Worm (Caenorhabditis elegans): ENCODE results near the gene prp-39.

DNA sequence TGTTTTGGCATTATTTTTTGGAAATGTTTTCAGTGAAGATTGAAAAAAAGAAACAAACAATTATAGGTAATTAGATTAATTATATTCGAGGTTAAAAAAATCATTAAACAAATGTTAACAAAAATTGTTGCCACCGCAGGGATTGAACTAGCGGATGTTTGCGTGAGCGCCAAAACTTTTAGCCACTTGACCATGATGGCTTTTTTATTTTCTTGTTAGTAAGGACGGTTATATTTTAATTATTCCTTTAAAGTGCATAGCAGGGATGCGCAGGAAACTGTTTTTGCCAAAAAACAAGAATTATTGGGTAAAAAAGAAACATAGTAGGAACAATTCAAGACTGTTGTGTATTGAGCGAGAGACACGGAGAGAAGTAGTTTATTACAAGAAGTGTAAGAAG is 15.1 kb downstream of the prp-39 start:
- TF ChIP-seq fkh-10 (GFP tag; optimal IDR thresholded peaks at IDR 0.05) (no peak), ceh-8 (GFP tag; optimal IDR thresholded peaks at IDR 0.05) (no peak), unc-62 (GFP tag; optimal IDR thresholded peaks at IDR 0.05) (no peak), ces-1 (GFP tag; optimal IDR thresholded peaks at IDR 0.05) (no peak), ama-1 (optimal IDR thresholded peaks at IDR 0.05) (no peak), nhr-237 (tag; optimal IDR thresholded peaks at IDR 0.05) (no peak), aly-2 (tag; optimal IDR thresholded peaks at IDR 0.05) (no peak), hlh-4 (tag; optimal IDR thresholded peaks at IDR 0.05) (no peak)
